Fruit fly (Drosophila melanogaster) whole organism, embryonic: ENCODE results near the gene CG6415.

ENCODE experiments used
- BtbVII ChIP-seq: fragments of 200-800 bp; sonication (Bioruptor generic); optimal IDR thresholded peaks from 3 replicates; lab custom pipeline; 2017; ENCODE audit warnings: missing biosample characterization, mild to moderate bottlenecking, missing genetic modification characterization
- CG12299 ChIP-seq: fragments of 200-800 bp; sonication (Bioruptor generic); optimal IDR thresholded peaks from 2 replicates; lab custom pipeline; 2018; ENCODE audit warnings: missing biosample characterization, mild to moderate bottlenecking, missing genetic modification characterization
- CG12942 ChIP-seq: fragments of 200-800 bp; sonication (Bioruptor generic); optimal IDR thresholded peaks from 3 replicates; lab custom pipeline; 2016; ENCODE audit warnings: missing biosample characterization, missing genetic modification characterization
- CG14050 ChIP-seq: fragments of 200-800 bp; sonication (Bioruptor generic); IDR thresholded peaks from 3 replicates; pipeline ENCODE4 v1.3.6; 2022; ENCODE audit warnings: missing biosample characterization, missing genetic modification characterization
- CG14710 ChIP-seq: fragments of 200-800 bp; sonication (Bioruptor generic); optimal IDR thresholded peaks from 3 replicates; lab custom pipeline; 2019; ENCODE audit warnings: missing biosample characterization, mild to moderate bottlenecking, missing genetic modification characterization, moderate library complexity
- CG15073 ChIP-seq: fragments of 200-800 bp; sonication (Bioruptor generic); optimal IDR thresholded peaks from 2 replicates; lab custom pipeline; 2016; ENCODE audit warnings: missing biosample characterization, missing genetic modification characterization
- CG15269 ChIP-seq: fragments of 200-800 bp; sonication (Bioruptor generic); optimal IDR thresholded peaks from 2 replicates; lab custom pipeline; 2018; ENCODE audit warnings: missing biosample characterization, mild to moderate bottlenecking, missing genetic modification characterization, moderate library complexity
- CG1647 ChIP-seq: fragments of 200-800 bp; sonication (Bioruptor generic); optimal IDR thresholded peaks from 3 replicates; lab custom pipeline; 2016; ENCODE audit warnings: missing biosample characterization, missing genetic modification characterization
- CG30431 ChIP-seq: fragments of 200-800 bp; sonication (Bioruptor generic); optimal IDR thresholded peaks from 2 replicates; lab custom pipeline; 2017; ENCODE audit warnings: missing biosample characterization, missing genetic modification characterization
- CG3065 ChIP-seq: fragments of 200-800 bp; sonication (Bioruptor generic); optimal IDR thresholded peaks from 2 replicates; lab custom pipeline; 2016; ENCODE audit warnings: missing biosample characterization, missing genetic modification characterization
- CG32772 ChIP-seq: fragments of 200-800 bp; sonication (Bioruptor generic); IDR thresholded peaks from 2 replicates; pipeline ENCODE4 v1.3.6; 2022; ENCODE audit warnings: missing biosample characterization, missing genetic modification characterization
- CG33213 ChIP-seq: fragments of 200-800 bp; sonication (Bioruptor generic); optimal IDR thresholded peaks from 3 replicates; lab custom pipeline; 2016; ENCODE audit warnings: missing biosample characterization, missing genetic modification characterization
- CG4707 ChIP-seq: fragments of 200-800 bp; sonication (Bioruptor generic); optimal IDR thresholded peaks from 2 replicates; lab custom pipeline; 2018; ENCODE audit warnings: missing biosample characterization, mild to moderate bottlenecking, missing genetic modification characterization, moderate library complexity
- CG7928 ChIP-seq: fragments of 200-800 bp; sonication (Bioruptor generic); optimal IDR thresholded peaks from 2 replicates; lab custom pipeline; 2017; ENCODE audit warnings: missing biosample characterization, mild to moderate bottlenecking, missing genetic modification characterization
- CG8089 ChIP-seq: fragments of 200-800 bp; sonication (Bioruptor generic); optimal IDR thresholded peaks from 3 replicates; lab custom pipeline; 2016; ENCODE audit warnings: missing biosample characterization, missing genetic modification characterization
- CG8281 ChIP-seq: fragments of 200-800 bp; sonication (Bioruptor generic); optimal IDR thresholded peaks from 2 replicates; lab custom pipeline; 2018; ENCODE audit warnings: missing biosample characterization, mild to moderate bottlenecking, missing genetic modification characterization, moderate library complexity
- CG8290 ChIP-seq, 3 experiments: fragments of 200-800 bp; sonication (Bioruptor generic); optimal IDR thresholded peaks; 2 replicates each; lab custom pipeline; 2016 to 2019; ENCODE audit warnings: missing biosample characterization in 3 of 3, missing genetic modification characterization in 3 of 3, mild to moderate bottlenecking in 2 of 3, moderate library complexity in 1 of 3
- CG9727 ChIP-seq: fragments of 200-800 bp; sonication (Bioruptor generic); optimal IDR thresholded peaks from 3 replicates; lab custom pipeline; 2017; ENCODE audit warnings: missing biosample characterization, mild to moderate bottlenecking, missing genetic modification characterization
- CrebB ChIP-seq: fragments of 200-800 bp; sonication (Bioruptor generic); optimal IDR thresholded peaks from 3 replicates; lab custom pipeline; 2018; ENCODE audit warnings: missing biosample characterization, mild to moderate bottlenecking, missing genetic modification characterization
- Dad ChIP-seq: fragments of 200-800 bp; sonication (Bioruptor generic); optimal IDR thresholded peaks from 3 replicates; lab custom pipeline; 2016; ENCODE audit warnings: missing biosample characterization, missing genetic modification characterization
- Dek ChIP-seq: fragments of 200-800 bp; sonication (Bioruptor generic); optimal IDR thresholded peaks from 3 replicates; lab custom pipeline; 2019; ENCODE audit warnings: missing biosample characterization, mild to moderate bottlenecking, missing genetic modification characterization, moderate library complexity
- H2.0 ChIP-seq: fragments of 200-800 bp; sonication (Bioruptor generic); IDR thresholded peaks from 2 replicates; pipeline ENCODE4 v1.3.6; 2022; ENCODE audit warnings: missing biosample characterization, missing genetic modification characterization
- HLH3B ChIP-seq: fragments of 200-800 bp; sonication (Bioruptor generic); IDR thresholded peaks from 2 replicates; pipeline ENCODE4 v1.3.6; 2022; ENCODE audit warnings: missing biosample characterization, missing genetic modification characterization
- HLH4C ChIP-seq: fragments of 200-800 bp; sonication (Bioruptor generic); IDR thresholded peaks from 3 replicates; pipeline ENCODE4 v1.3.6; 2022; ENCODE audit warnings: missing biosample characterization, missing genetic modification characterization; ENCODE audit not compliant: partially characterized antibody
- Hsf ChIP-seq: fragments of 200-800 bp; sonication (Bioruptor generic); optimal IDR thresholded peaks from 3 replicates; lab custom pipeline; 2016; ENCODE audit warnings: missing biosample characterization, missing genetic modification characterization
- MESR4 ChIP-seq: fragments of 200-800 bp; sonication (Bioruptor generic); optimal IDR thresholded peaks from 2 replicates; lab custom pipeline; 2018; ENCODE audit warnings: missing biosample characterization, mild to moderate bottlenecking, missing genetic modification characterization, moderate library complexity
- Med ChIP-seq: fragments of 200-800 bp; sonication (Bioruptor generic); peaks from one replicate; lab custom pipeline; 2016; ENCODE audit warnings: missing biosample characterization, missing genetic modification characterization, mild to moderate bottlenecking, inconsistent platforms, moderate library complexity
- Nf-YA ChIP-seq: fragments of 200-800 bp; sonication (Bioruptor generic); IDR thresholded peaks from 2 replicates; pipeline ENCODE4 v1.3.6; 2022; ENCODE audit warnings: missing biosample characterization, missing genetic modification characterization
- Pdp1 ChIP-seq, 2 experiments: fragments of 200-800 bp; sonication (Bioruptor generic); optimal IDR thresholded peaks; 3 replicates each; lab custom pipeline; 2016; ENCODE audit warnings: missing biosample characterization in 2 of 2, missing genetic modification characterization in 2 of 2, mild to moderate bottlenecking in 1 of 2, moderate library complexity in 1 of 2
- Ptx1 ChIP-seq: fragments of 200-800 bp; sonication (Bioruptor generic); IDR thresholded peaks from 2 replicates; pipeline ENCODE4 v1.3.6; 2022; ENCODE audit warnings: missing biosample characterization, missing genetic modification characterization
- Six4 ChIP-seq: fragments of 200-800 bp; sonication (Bioruptor generic); optimal IDR thresholded peaks from 2 replicates; lab custom pipeline; 2016; ENCODE audit warnings: missing biosample characterization, missing genetic modification characterization
- Stat92E ChIP-seq, 3 experiments: fragments of >200 bp in 2 of 3; fragments of 200-800 bp in 1 of 3; sonication (Bioruptor generic) in 1 of 3; optimal IDR thresholded peaks; 2 replicates each; lab custom pipeline; 2017 to 2019; ENCODE audit warnings: missing biosample characterization in 3 of 3, missing genetic modification characterization in 3 of 3, mild to moderate bottlenecking in 1 of 3, moderate library complexity in 1 of 3
- amos ChIP-seq: fragments of 200-800 bp; sonication (Bioruptor generic); IDR thresholded peaks from 2 replicates; pipeline ENCODE4 v1.3.6; 2022; ENCODE audit warnings: missing biosample characterization, missing genetic modification characterization; ENCODE audit not compliant: partially characterized antibody
- ap ChIP-seq: fragments of 200-800 bp; sonication (Bioruptor generic); IDR thresholded peaks from 2 replicates; pipeline ENCODE4 v1.3.6; 2022; ENCODE audit warnings: missing biosample characterization, missing genetic modification characterization
- ase ChIP-seq: fragments of 200-800 bp; sonication (Bioruptor generic); IDR thresholded peaks from 3 replicates; pipeline ENCODE4 v1.3.6; 2022; ENCODE audit warnings: missing biosample characterization, missing genetic modification characterization
- en ChIP-seq: fragments of 200-800 bp; sonication (Bioruptor generic); optimal IDR thresholded peaks from 2 replicates; lab custom pipeline; 2016; ENCODE audit warnings: missing biosample characterization, missing genetic modification characterization
- fd96Cb ChIP-seq: fragments of 200-800 bp; sonication (Bioruptor generic); optimal IDR thresholded peaks from 2 replicates; lab custom pipeline; 2018; ENCODE audit warnings: missing biosample characterization, mild to moderate bottlenecking, missing genetic modification characterization, moderate library complexity
- gt ChIP-seq: fragments of 200-800 bp; sonication (Bioruptor generic); IDR thresholded peaks from 2 replicates; pipeline ENCODE4 v1.3.6; 2022; ENCODE audit warnings: missing biosample characterization, missing genetic modification characterization
- hbn ChIP-seq: fragments of 200-800 bp; sonication (Bioruptor generic); IDR thresholded peaks from 2 replicates; pipeline ENCODE4 v1.3.6; 2022; ENCODE audit warnings: missing biosample characterization, missing genetic modification characterization; ENCODE audit not compliant: partially characterized antibody
- her ChIP-seq: fragments of 200-800 bp; sonication (Bioruptor generic); optimal IDR thresholded peaks from 2 replicates; lab custom pipeline; 2016; ENCODE audit warnings: missing biosample characterization, missing genetic modification characterization
- hth ChIP-seq: fragments of >200 bp; optimal IDR thresholded peaks from 2 replicates; lab custom pipeline; 2017; ENCODE audit warnings: inconsistent platforms
- jigr1 ChIP-seq: fragments of 200-800 bp; sonication (Bioruptor generic); IDR thresholded peaks from 3 replicates; pipeline ENCODE4 v1.3.6; 2022; ENCODE audit warnings: missing biosample characterization, missing genetic modification characterization
- lilli ChIP-seq: fragments of 200-800 bp; sonication (Bioruptor generic); optimal IDR thresholded peaks from 3 replicates; lab custom pipeline; 2016; ENCODE audit warnings: missing biosample characterization, missing genetic modification characterization
- pfk ChIP-seq: fragments of 200-800 bp; sonication (Bioruptor generic); optimal IDR thresholded peaks from 2 replicates; lab custom pipeline; 2018; ENCODE audit warnings: missing biosample characterization, mild to moderate bottlenecking, missing genetic modification characterization, moderate library complexity
- run ChIP-seq: fragments of 200-800 bp; sonication (Bioruptor generic); optimal IDR thresholded peaks from 3 replicates; lab custom pipeline; 2018; ENCODE audit warnings: missing biosample characterization, mild to moderate bottlenecking, missing genetic modification characterization
- schlank ChIP-seq: fragments of 200-800 bp; sonication (Bioruptor generic); optimal IDR thresholded peaks from 2 replicates; lab custom pipeline; 2018; ENCODE audit warnings: missing biosample characterization, mild to moderate bottlenecking, missing genetic modification characterization
- seq ChIP-seq: fragments of 200-800 bp; sonication (Bioruptor generic); IDR thresholded peaks from 2 replicates; pipeline ENCODE4 v1.3.6; 2022; ENCODE audit warnings: missing biosample characterization, missing genetic modification characterization
- stc ChIP-seq: fragments of 200-800 bp; sonication (Bioruptor generic); IDR thresholded peaks from 2 replicates; pipeline ENCODE4 v1.3.6; 2022; ENCODE audit warnings: missing biosample characterization, missing genetic modification characterization
- wek ChIP-seq: fragments of 200-800 bp; sonication (Bioruptor generic); optimal IDR thresholded peaks from 3 replicates; lab custom pipeline; 2018; ENCODE audit warnings: missing biosample characterization, mild to moderate bottlenecking, missing genetic modification characterization, moderate library complexity

Gene CG6415

DNA sequence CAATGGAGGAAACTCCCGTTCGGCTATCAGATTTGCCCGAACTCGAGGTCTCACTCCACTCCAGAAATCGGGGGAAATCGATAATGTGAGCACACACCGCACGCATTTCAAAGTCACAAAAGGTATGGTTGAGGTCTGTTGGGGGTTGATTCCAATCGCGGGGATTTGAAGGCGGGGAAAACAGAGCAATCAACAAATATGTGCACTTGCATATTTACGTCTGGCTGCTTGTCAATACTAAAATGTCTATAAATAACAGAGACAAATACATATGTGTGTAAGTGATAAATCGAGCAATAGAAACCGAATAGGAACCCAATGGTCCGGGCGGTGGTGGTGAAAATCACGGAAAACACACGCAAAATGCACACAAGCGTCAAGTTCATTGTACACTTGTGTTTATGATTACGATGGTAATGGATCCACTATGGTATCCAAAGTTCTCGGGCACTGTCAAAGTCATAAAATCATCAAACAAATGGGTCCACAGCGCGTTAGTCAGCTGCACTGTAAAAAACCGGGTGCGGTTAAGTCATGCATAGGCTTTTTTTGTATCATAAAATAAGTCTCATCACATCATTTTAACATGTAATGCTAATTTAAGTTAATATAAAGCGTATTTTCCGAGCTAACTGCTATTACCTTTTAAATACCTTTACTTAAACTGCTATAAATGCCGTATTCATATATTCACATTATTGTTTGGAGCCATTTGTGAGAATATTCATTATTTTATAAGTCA is 48.6 kb downstream of the CG6415 start (continued):
- TF ChIP-seq CG12299 (tag; lab: Kevin White, UChicago) (peak; percentile 87), CG8290 (GFP tag; optimal IDR thresholded peaks at IDR 0.05; lab: Kevin White, UChicago) (peak; percentile 91), CG8290 (tag; optimal IDR thresholded peaks at IDR 0.05; lab: Kevin White, UChicago) (peak; percentile 95 to 96), CrebB (peak; percentile 87), Med (GFP tag; lab: Kevin White, UChicago) (peak; percentile 96), CG32772 (GFP tag; lab: Robert Waterston, UW) (peak; percentile 63), H2.0 (GFP tag; lab: Robert Waterston, UW) (peak; percentile 60), Hsf (GFP tag; lab: Kevin White, UChicago) (peak; percentile 78), CG15269 (peak; percentile 75), CG7928 (GFP tag; lab: Kevin White, UChicago) (peak; percentile 41), ap (peak; percentile 52; the same call in 1 of the 2 replicates), CG3065 (GFP tag; lab: Kevin White, UChicago) (peak; percentile 86), CG8089 (GFP tag; lab: Kevin White, UChicago) (peak; percentile 96), MESR4 (GFP tag; lab: Kevin White, UChicago) (peak; percentile 37), run (tag; lab: Kevin White, UChicago) (peak; percentile 23), CG8281 (peak; percentile 78), HLH4C (GFP tag; lab: Robert Waterston, UW) (no peak), stc (GFP tag; lab: Robert Waterston, UW) (peak; percentile 78; the same call in 1 of the 2 replicates), CG14050 (peak; percentile 51), CG9727 (GFP tag; lab: Kevin White, UChicago) (peak; percentile 96), Pdp1 (GFP tag; optimal IDR thresholded peaks at IDR 0.05; lab: Kevin White, UChicago) (peak; percentile 75 to 89), CG1647 (GFP tag; lab: Kevin White, UChicago) (peak; percentile 86), CG30431 (GFP tag; lab: Kevin White, UChicago) (peak; percentile 81), CG33213 (peak; percentile 94), Dad (GFP tag; lab: Kevin White, UChicago) (peak; percentile 84), pfk (GFP tag; lab: Kevin White, UChicago) (peak; percentile 65), Six4 (GFP tag; lab: Kevin White, UChicago) (peak; percentile 85), CG12942 (GFP tag; lab: Kevin White, UChicago) (peak; percentile 87), en (GFP tag; lab: Kevin White, UChicago) (peak; percentile 87), CG4707 (GFP tag; lab: Kevin White, UChicago) (peak; percentile 84), gt (GFP tag; lab: Robert Waterston, UW) (peak; percentile 41; the same call in 1 of the 2 replicates), Nf-YA (GFP tag; lab: Robert Waterston, UW) (peak; percentile 75), hbn (GFP tag; lab: Robert Waterston, UW) (no peak), ase (GFP tag; lab: Robert Waterston, UW) (peak; percentile 83), schlank (peak; percentile 67), fd96Cb (peak; percentile 76), her (GFP tag; lab: Kevin White, UChicago) (peak; percentile 74), jigr1 (GFP tag; lab: Robert Waterston, UW) (no peak), HLH3B (GFP tag; lab: Robert Waterston, UW) (peak; percentile 81), amos (GFP tag; lab: Robert Waterston, UW) (no peak), CG15073 (GFP tag; lab: Kevin White, UChicago) (peak; percentile 62), BtbVII (peak; percentile 83), CG14710 (tag; lab: Kevin White, UChicago) (peak; percentile 95), Ptx1 (GFP tag; lab: Robert Waterston, UW) (0 out of 2 replicates have a peak, but pooled peaks have one; percentile 51), Stat92E (GFP tag; optimal IDR thresholded peaks at IDR 0.05; lab: Kevin White, UChicago) (peak in 1 of 3 experiments; percentile 31), wek (GFP tag; lab: Kevin White, UChicago) (peak; percentile 92), hth (no peak), Dek (tag; lab: Kevin White, UChicago) (peak; percentile 48), seq (GFP tag; lab: Robert Waterston, UW) (peak; percentile 90), lilli (GFP tag; lab: Kevin White, UChicago) (no peak)
